Worm (Caenorhabditis elegans) whole organism, mixed stage, embryonic: Measurements from ENCODE around the gene pad-2.

Experiments used
- blmp-1 ChIP-seq: fragments of 150-350 bp; optimal IDR thresholded peaks from 2 replicates; lab custom pipeline; 2014; ENCODE audit warnings: missing biosample characterization, missing genetic modification characterization
- flh-1 ChIP-seq: fragments of 200-800 bp; sonication (Bioruptor generic); optimal IDR thresholded peaks from 2 replicates; lab custom pipeline; 2018; ENCODE audit warnings: mild to moderate bottlenecking, missing genetic modification characterization, moderate library complexity, missing compliant biosample characterization
- lin-13 ChIP-seq: fragments of 150-350 bp; optimal IDR thresholded peaks from 2 replicates; lab custom pipeline; 2014; ENCODE audit warnings: missing biosample characterization, missing genetic modification characterization
- lsy-2 ChIP-seq: fragments of 150-350 bp; optimal IDR thresholded peaks from 2 replicates; lab custom pipeline; 2014; ENCODE audit warnings: missing biosample characterization, missing genetic modification characterization
- mep-1 ChIP-seq: fragments of 150-350 bp; optimal IDR thresholded peaks from 2 replicates; lab custom pipeline; 2017; ENCODE audit warnings: missing biosample characterization, missing genetic modification reagents, missing genetic modification characterization, inconsistent platforms
- nhr-237 ChIP-seq: fragments of 150-350 bp; optimal IDR thresholded peaks from 2 replicates; lab custom pipeline; 2014; ENCODE audit warnings: missing biosample characterization, missing genetic modification characterization
- nhr-28 ChIP-seq: fragments of 150-350 bp; optimal IDR thresholded peaks from 2 replicates; lab custom pipeline; 2014; ENCODE audit warnings: missing biosample characterization, missing genetic modification characterization
- unc-39 ChIP-seq: fragments of 150-350 bp; optimal IDR thresholded peaks from 2 replicates; lab custom pipeline; 2014; ENCODE audit warnings: missing biosample characterization, missing genetic modification characterization

DNA sequence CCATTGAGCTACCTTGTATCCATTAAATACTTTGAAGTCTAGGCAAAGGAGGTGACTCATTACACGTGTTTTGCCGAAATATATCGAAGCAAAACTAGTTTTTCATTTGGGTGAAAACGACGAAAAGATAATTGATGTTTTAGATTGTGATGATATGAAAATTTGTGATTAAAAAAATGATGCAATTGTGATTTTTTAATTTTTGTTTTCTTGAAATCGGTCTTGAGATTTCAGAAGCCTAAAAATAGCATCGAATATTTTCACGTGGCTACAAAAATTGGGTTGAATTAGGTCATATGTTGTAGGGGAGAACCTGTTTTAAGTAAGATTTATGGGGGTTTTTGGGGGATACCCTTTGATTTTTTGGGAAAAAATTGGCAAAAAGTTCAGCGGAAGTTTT is 11.6 kb downstream of the pad-2 start:
- TF ChIP-seq flh-1 (GFP tag; lab: Kevin White, UChicago), result no peak
- no peak for TF ChIP-seq nhr-237 (tag; lab: Kevin White, UChicago)
- TF ChIP-seq mep-1 (tag; lab: Kevin White, UChicago), result no peak
- no peak for TF ChIP-seq blmp-1 (tag; lab: Kevin White, UChicago)
- TF ChIP-seq nhr-28 (tag; lab: Kevin White, UChicago), result no peak
- no peak for TF ChIP-seq lin-13
- no peak for TF ChIP-seq lsy-2
- no peak for TF ChIP-seq unc-39
